Fruit fly (Drosophila melanogaster): Measurements from ENCODE around the gene CG42762.
A peak's percentile ranks its signal among the peaks of the same experiment; 100 is the strongest.

- peak; percentile 91 for TF ChIP-seq Blimp-1 (GFP tag; optimal IDR thresholded peaks at IDR 0.05)
- no peak for TF ChIP-seq Hr39 (GFP tag; optimal IDR thresholded peaks at IDR 0.05)
- peak; percentile 40 for TF ChIP-seq CG6854 (GFP tag; optimal IDR thresholded peaks at IDR 0.05)
- TF ChIP-seq dsx (GFP tag; optimal IDR thresholded peaks at IDR 0.05; ENCODE audit: poor library complexity, severe bottlenecking): peak; percentile 17
- no peak for TF ChIP-seq acj6 (GFP tag; optimal IDR thresholded peaks at IDR 0.05)
- TF ChIP-seq Sox15 (GFP tag; optimal IDR thresholded peaks at IDR 0.05): no peak
- TF ChIP-seq CG8632 (GFP tag; optimal IDR thresholded peaks at IDR 0.05): no peak
- no peak for TF ChIP-seq Met (GFP tag; optimal IDR thresholded peaks at IDR 0.05)
- no peak for TF ChIP-seq fd85E (GFP tag; optimal IDR thresholded peaks at IDR 0.05)
- peak; percentile 8; the same call in 1 of the 2 replicates for TF ChIP-seq CG15336 (GFP tag; IDR thresholded peaks at IDR 0.05)
- TF ChIP-seq Hr38 (GFP tag; optimal IDR thresholded peaks at IDR 0.05): no peak
- no peak for TF ChIP-seq CG8319 (GFP tag; optimal IDR thresholded peaks at IDR 0.05)
- no peak for TF ChIP-seq dac (GFP tag; optimal IDR thresholded peaks at IDR 0.05)
These were observed 4.8 kb upstream of the CG42762 start for dm6 chr2L:8148514-8149085.
